Fruit fly (Drosophila melanogaster): ENCODE measurements around the gene CG13362.

Gene CG13362

DNA sequence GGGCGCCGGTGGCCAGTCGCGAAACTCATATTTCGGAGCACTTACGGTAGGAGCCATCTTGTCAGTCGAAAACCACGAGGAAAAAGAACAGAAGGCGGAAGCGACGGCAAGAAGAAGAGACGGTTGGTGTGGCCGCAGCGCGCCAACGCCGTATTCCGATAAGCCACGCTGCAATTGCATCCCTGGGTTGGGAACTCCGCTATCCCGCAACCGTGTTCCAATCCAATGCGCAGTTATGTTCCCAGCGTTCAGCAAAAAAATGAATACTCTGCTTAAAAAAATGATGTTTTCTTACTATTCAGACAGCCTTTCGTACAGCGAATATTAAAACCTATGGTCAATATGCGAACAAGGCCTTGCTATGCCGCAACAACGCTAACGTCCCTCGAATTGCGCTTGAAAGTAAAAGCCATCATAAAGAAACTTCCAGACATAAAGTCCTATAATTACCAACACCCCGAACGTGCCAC, 14.0 kb upstream of the CG13362 start, which contains the start of gene RpL22 (continued):
- TF ChIP-seq CG4707 (GFP tag; optimal IDR thresholded peaks at IDR 0.05) (peak; percentile 83), Fer3 (tag; optimal IDR thresholded peaks at IDR 0.05) (peak; percentile 82), HLH54F (GFP tag; optimal IDR thresholded peaks at IDR 0.05) (peak; percentile 83), knrl (GFP tag; IDR thresholded peaks at IDR 0.05; ENCODE audit: partially characterized antibody) (peak; percentile 57; the same call in 2 of the 3 replicates), CG13123 (GFP tag; optimal IDR thresholded peaks at IDR 0.05) (peak; percentile 79), CG16779 (GFP tag; IDR thresholded peaks at IDR 0.05) (peak; percentile 70), peb (GFP tag; IDR thresholded peaks at IDR 0.05) (peak; percentile 55; the same call in 1 of the 2 replicates), Opbp (GFP tag; IDR thresholded peaks at IDR 0.05; ENCODE audit: partially characterized antibody) (peak; percentile 70; the same call in 1 of the 3 replicates), CG13894 (tag; optimal IDR thresholded peaks at IDR 0.05) (peak; percentile 88), gt (GFP tag; IDR thresholded peaks at IDR 0.05) (peak; percentile 63; the same call in 1 of the 2 replicates), CG10462 (GFP tag; optimal IDR thresholded peaks at IDR 0.05) (peak; percentile 57), so (GFP tag; IDR thresholded peaks at IDR 0.05) (peak; percentile 81), da (GFP tag; optimal IDR thresholded peaks at IDR 0.05) (peak; percentile 90), run (tag; optimal IDR thresholded peaks at IDR 0.05) (peak; percentile 72), tup (GFP tag; optimal IDR thresholded peaks at IDR 0.05) (peak; percentile 75), CG6689 (GFP tag; IDR thresholded peaks at IDR 0.05) (peak; percentile 59), ci (GFP tag; IDR thresholded peaks at IDR 0.05) (peak; percentile 97), emc (GFP tag; optimal IDR thresholded peaks at IDR 0.05) (peak; percentile 92), sr (GFP tag; IDR thresholded peaks at IDR 0.05) (peak; percentile 88), CG16813 (GFP tag; IDR thresholded peaks at IDR 0.05; ENCODE audit: partially characterized antibody) (0 out of 3 replicates have a peak, but pooled peaks have one; percentile 20), Dbx (GFP tag; IDR thresholded peaks at IDR 0.05) (peak; percentile 92), Hr3 (GFP tag; optimal IDR thresholded peaks at IDR 0.05) (peak; percentile 67), Ets97D (GFP tag; optimal IDR thresholded peaks at IDR 0.05) (peak; percentile 100), CG6683 (GFP tag; optimal IDR thresholded peaks at IDR 0.05) (peak; percentile 86), ham (GFP tag; IDR thresholded peaks at IDR 0.05) (peak; percentile 56; the same call in 1 of the 2 replicates), CG2199 (GFP tag; IDR thresholded peaks at IDR 0.05) (peak; percentile 89), sens-2 (GFP tag; IDR thresholded peaks at IDR 0.05) (peak; percentile 85), CG30020 (tag; optimal IDR thresholded peaks at IDR 0.05) (peak; percentile 44), en (GFP tag; optimal IDR thresholded peaks at IDR 0.05) (peak; percentile 84), Meics (GFP tag; optimal IDR thresholded peaks at IDR 0.05) (peak; percentile 94), CG17385 (GFP tag; optimal IDR thresholded peaks at IDR 0.05) (peak; percentile 96), Mes4 (GFP tag; optimal IDR thresholded peaks at IDR 0.05) (peak; percentile 97), ind (GFP tag; optimal IDR thresholded peaks at IDR 0.05) (peak; percentile 71), bowl (GFP tag; IDR thresholded peaks at IDR 0.05) (peak; percentile 69; the same call in 1 of the 2 replicates), ac (GFP tag; optimal IDR thresholded peaks at IDR 0.05) (peak; percentile 72), jing (GFP tag; optimal IDR thresholded peaks at IDR 0.05) (peak; percentile 60), CG13424 (tag; optimal IDR thresholded peaks at IDR 0.05) (peak; percentile 61), CG6813 (GFP tag; optimal IDR thresholded peaks at IDR 0.05) (peak; percentile 95), Blimp-1 (GFP tag; optimal IDR thresholded peaks at IDR 0.05) (peak; percentile 70), Dref (GFP tag; IDR thresholded peaks at IDR 0.05) (peak; percentile 67), CG8765 (GFP tag; IDR thresholded peaks at IDR 0.05) (peak; percentile 47; the same call in 1 of the 2 replicates), pzg (GFP tag; optimal IDR thresholded peaks at IDR 0.05) (peak; percentile 98), fu2 (GFP tag; optimal IDR thresholded peaks at IDR 0.05) (peak; percentile 89), zen2 (GFP tag; IDR thresholded peaks at IDR 0.05; ENCODE audit: partially characterized antibody) (no peak), Dfd (GFP tag; optimal IDR thresholded peaks at IDR 0.05) (no peak), jumu (GFP tag; optimal IDR thresholded peaks at IDR 0.05) (peak; percentile 75), Poxn (GFP tag; IDR thresholded peaks at IDR 0.05) (no peak), ATbp (GFP tag; optimal IDR thresholded peaks at IDR 0.05) (peak; percentile 90), CG17912 (GFP tag; optimal IDR thresholded peaks at IDR 0.05) (peak; percentile 64), CG8944 (GFP tag; optimal IDR thresholded peaks at IDR 0.05) (peak; percentile 75)
